Worm (Caenorhabditis elegans) whole organism, mixed stage, embryonic: ENCODE measurements around the gene mltn-3.

Source experiments
- M03D4.4 ChIP-seq: sonication (generic microtip); optimal IDR thresholded peaks from 2 replicates; lab custom pipeline; 2017; ENCODE audit warnings: mild to moderate bottlenecking, missing genetic modification characterization, missing compliant biosample characterization
- bed-3 ChIP-seq: fragments of 200-800 bp; sonication (Bioruptor generic); optimal IDR thresholded peaks from 3 replicates; lab custom pipeline; 2018; ENCODE audit warnings: mild to moderate bottlenecking, missing genetic modification characterization, moderate library complexity, missing compliant biosample characterization
- blmp-1 ChIP-seq: fragments of 150-350 bp; optimal IDR thresholded peaks from 2 replicates; lab custom pipeline; 2014; ENCODE audit warnings: missing biosample characterization, missing genetic modification characterization
- ceh-39 ChIP-seq: fragments of 150-350 bp; optimal IDR thresholded peaks from 2 replicates; lab custom pipeline; 2014; ENCODE audit warnings: missing biosample characterization, missing genetic modification characterization
- ceh-43 ChIP-seq: fragments of 200-800 bp; sonication (Bioruptor generic); optimal IDR thresholded peaks from 2 replicates; lab custom pipeline; 2018; ENCODE audit warnings: mild to moderate bottlenecking, missing genetic modification characterization, moderate library complexity, missing compliant biosample characterization
- ceh-83 ChIP-seq: fragments of 200-800 bp; sonication (Bioruptor generic); optimal IDR thresholded peaks from 2 replicates; lab custom pipeline; 2018; ENCODE audit warnings: mild to moderate bottlenecking, missing genetic modification characterization, missing compliant biosample characterization
- ces-1 ChIP-seq: fragments of 150-350 bp; optimal IDR thresholded peaks from 2 replicates; lab custom pipeline; 2014; ENCODE audit warnings: missing biosample characterization, missing genetic modification reagents, missing genetic modification characterization
- drap-1 ChIP-seq: fragments of 200-800 bp; sonication (Bioruptor generic); optimal IDR thresholded peaks from 3 replicates; lab custom pipeline; 2018; ENCODE audit warnings: mild to moderate bottlenecking, missing genetic modification characterization, missing compliant biosample characterization
- elt-1 ChIP-seq: sonication (generic microtip); optimal IDR thresholded peaks from 2 replicates; lab custom pipeline; 2017; ENCODE audit warnings: missing genetic modification characterization, mild to moderate bottlenecking, missing compliant biosample characterization, antibody characterized with exemption, moderate library complexity, borderline replicate concordance; ENCODE audit not compliant: insufficient read depth
- flh-1 ChIP-seq: fragments of 200-800 bp; sonication (Bioruptor generic); optimal IDR thresholded peaks from 2 replicates; lab custom pipeline; 2018; ENCODE audit warnings: mild to moderate bottlenecking, missing genetic modification characterization, moderate library complexity, missing compliant biosample characterization
- ham-2 ChIP-seq: fragments of 200-800 bp; sonication (Bioruptor generic); optimal IDR thresholded peaks from 2 replicates; lab custom pipeline; 2018; ENCODE audit warnings: mild to moderate bottlenecking, missing genetic modification characterization, missing compliant biosample characterization
- hlh-1 ChIP-seq: fragments of 150-350 bp; optimal IDR thresholded peaks from 2 replicates; lab custom pipeline; 2014; ENCODE audit warnings: missing biosample characterization, missing genetic modification reagents, missing genetic modification characterization
- lin-13 ChIP-seq: fragments of 150-350 bp; optimal IDR thresholded peaks from 2 replicates; lab custom pipeline; 2014; ENCODE audit warnings: missing biosample characterization, missing genetic modification characterization
- lin-32 ChIP-seq: fragments of 200-800 bp; sonication (Bioruptor generic); optimal IDR thresholded peaks from 2 replicates; lab custom pipeline; 2018; ENCODE audit warnings: mild to moderate bottlenecking, missing genetic modification characterization, missing compliant biosample characterization
- mls-2 ChIP-seq: sonication (generic microtip); optimal IDR thresholded peaks from 2 replicates; lab custom pipeline; 2016; ENCODE audit warnings: mild to moderate bottlenecking, missing genetic modification characterization, moderate library complexity, missing compliant biosample characterization
- nhr-12 ChIP-seq: fragments of 150-350 bp; optimal IDR thresholded peaks from 2 replicates; lab custom pipeline; 2014; ENCODE audit warnings: missing biosample characterization, missing genetic modification characterization
- nhr-2 ChIP-seq: fragments of 150-350 bp; optimal IDR thresholded peaks from 2 replicates; lab custom pipeline; 2014; ENCODE audit warnings: missing biosample characterization, missing genetic modification characterization
- nhr-237 ChIP-seq: fragments of 150-350 bp; optimal IDR thresholded peaks from 2 replicates; lab custom pipeline; 2014; ENCODE audit warnings: missing biosample characterization, missing genetic modification characterization
- nhr-28 ChIP-seq: fragments of 150-350 bp; optimal IDR thresholded peaks from 2 replicates; lab custom pipeline; 2014; ENCODE audit warnings: missing biosample characterization, missing genetic modification characterization
- nhr-76 ChIP-seq: sonication (generic microtip); optimal IDR thresholded peaks from 2 replicates; lab custom pipeline; 2017; ENCODE audit warnings: missing biosample characterization, missing genetic modification characterization
- pha-4 ChIP-seq: fragments of 150-350 bp; optimal IDR thresholded peaks from 2 replicates; lab custom pipeline; 2018; ENCODE audit warnings: missing biosample characterization, missing genetic modification reagents, missing genetic modification characterization
- sem-2 ChIP-seq: fragments of 200-800 bp; sonication (Bioruptor generic); optimal IDR thresholded peaks from 2 replicates; lab custom pipeline; 2018; ENCODE audit warnings: mild to moderate bottlenecking, missing genetic modification characterization, missing compliant biosample characterization
- snpc-4 ChIP-seq: fragments of 150-350 bp; optimal IDR thresholded peaks from 2 replicates; lab custom pipeline; 2014; ENCODE audit warnings: missing biosample characterization, missing genetic modification characterization
- sptf-1 ChIP-seq: sonication (generic microtip); optimal IDR thresholded peaks from 2 replicates; lab custom pipeline; 2017; ENCODE audit warnings: mild to moderate bottlenecking, missing genetic modification characterization, moderate library complexity, missing compliant biosample characterization
- tbx-8 ChIP-seq: fragments of 200-800 bp; sonication (Bioruptor generic); optimal IDR thresholded peaks from 2 replicates; lab custom pipeline; 2018; ENCODE audit warnings: mild to moderate bottlenecking, missing genetic modification characterization, moderate library complexity, missing compliant biosample characterization
- unc-120 ChIP-seq: sonication (generic microtip); optimal IDR thresholded peaks from 2 replicates; lab custom pipeline; 2017; ENCODE audit warnings: missing genetic modification characterization, missing compliant biosample characterization; ENCODE audit not compliant: poor library complexity, severe bottlenecking
- unc-39 ChIP-seq: fragments of 150-350 bp; optimal IDR thresholded peaks from 2 replicates; lab custom pipeline; 2014; ENCODE audit warnings: missing biosample characterization, missing genetic modification characterization
- unc-62 ChIP-seq: fragments of 150-350 bp; optimal IDR thresholded peaks from 2 replicates; lab custom pipeline; 2014; ENCODE audit warnings: missing biosample characterization, missing genetic modification reagents, missing genetic modification characterization
- zip-8 ChIP-seq: fragments of 150-350 bp; optimal IDR thresholded peaks from 2 replicates; lab custom pipeline; 2014; ENCODE audit warnings: missing biosample characterization, missing genetic modification characterization
- ztf-11 ChIP-seq: fragments of 150-350 bp; optimal IDR thresholded peaks from 2 replicates; lab custom pipeline; 2014; ENCODE audit warnings: missing biosample characterization, missing genetic modification characterization

mltn-3 gene

DNA sequence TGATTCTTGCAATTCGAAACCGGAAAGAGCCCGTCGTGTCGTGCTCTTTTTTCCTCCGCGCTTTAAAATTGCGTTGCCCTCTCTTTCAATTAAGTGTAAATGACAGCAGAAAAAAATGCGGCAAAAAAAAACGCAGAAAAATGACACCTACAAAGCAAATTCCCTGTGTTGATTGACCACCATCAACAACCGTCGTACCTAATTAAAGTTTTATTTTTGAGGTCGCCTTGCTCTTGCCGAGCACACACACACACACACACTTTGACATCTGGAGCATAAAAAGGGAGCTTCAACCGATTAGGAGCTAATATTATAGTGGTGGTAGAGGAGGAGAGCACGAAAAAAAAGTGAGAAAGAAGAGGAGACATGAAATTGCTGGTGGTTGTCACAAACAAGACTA, 19.8 kb downstream of the mltn-3 start:
- TF ChIP-seq bed-3 (GFP tag; lab: Kevin White, UChicago) (no peak), tbx-8 (no peak), nhr-28 (tag; lab: Kevin White, UChicago) (no peak), M03D4.4 (tag; lab: Kevin White, UChicago) (no peak), nhr-237 (tag; lab: Kevin White, UChicago) (no peak), lin-32 (GFP tag; lab: Kevin White, UChicago) (no peak)

DNA sequence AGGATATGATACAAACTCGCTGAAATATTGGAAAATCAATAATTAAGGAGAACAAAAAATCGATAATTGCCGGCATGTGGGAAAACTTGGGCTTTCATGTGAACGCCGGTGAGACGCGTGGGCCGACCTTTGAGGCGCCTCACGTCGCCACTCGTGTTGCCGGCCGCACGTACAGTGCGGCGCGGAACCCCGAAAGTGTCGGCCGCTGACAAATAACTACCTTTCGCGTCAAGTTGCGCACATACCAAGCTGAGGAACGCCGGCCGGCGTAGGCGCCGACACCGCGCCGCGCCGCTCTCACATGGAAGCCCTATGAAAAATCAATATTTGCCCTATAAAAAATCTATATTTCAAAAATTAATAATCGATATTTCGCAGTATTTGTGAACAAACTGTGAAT, 22.1 kb downstream of the mltn-3 start:
- TF ChIP-seq snpc-4 (tag; lab: Kevin White, UChicago) (no peak), drap-1 (no peak), ces-1 (GFP tag; lab: Kevin White, UChicago) (no peak), ceh-43 (GFP tag; lab: Kevin White, UChicago) (no peak), nhr-237 (tag; lab: Kevin White, UChicago) (no peak), bed-3 (GFP tag; lab: Kevin White, UChicago) (no peak), ceh-83 (no peak), unc-62 (GFP tag; lab: Kevin White, UChicago) (no peak), nhr-2 (tag; lab: Kevin White, UChicago) (no peak), hlh-1 (tag; lab: Kevin White, UChicago) (no peak), tbx-8 (no peak), nhr-12 (tag; lab: Kevin White, UChicago) (no peak), nhr-76 (tag; lab: Kevin White, UChicago) (no peak), sptf-1 (tag; lab: Kevin White, UChicago) (no peak), lin-13 (tag; lab: Kevin White, UChicago) (no peak), ztf-11 (tag; lab: Kevin White, UChicago) (no peak)

DNA sequence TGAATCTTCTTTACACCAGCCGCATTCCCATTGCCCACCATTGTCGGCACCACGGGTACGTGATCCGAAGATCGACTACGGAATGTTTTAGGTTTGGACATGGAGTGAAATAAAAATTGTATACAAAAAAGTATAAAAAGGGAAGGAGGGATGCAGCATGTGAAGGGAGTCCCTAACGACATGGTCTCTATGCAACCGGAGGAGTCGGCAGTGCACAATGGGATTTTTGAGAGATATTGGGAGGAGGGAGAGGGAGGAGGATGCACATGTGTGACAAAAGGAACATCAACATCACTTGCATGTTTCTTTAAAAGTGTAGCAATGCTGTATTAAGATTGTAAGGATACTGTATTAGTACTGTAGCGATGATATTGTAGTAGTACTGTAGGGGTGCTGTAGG, 23.4 kb downstream of the mltn-3 start, which contains the start of gene W07G1.1:
Gene W07G1.1, minus strand, starts transcription at position 101 of the 400 bp plus-strand sequence.
- no peak for TF ChIP-seq hlh-1 (tag; lab: Kevin White, UChicago)
- no peak for TF ChIP-seq ztf-11 (tag; lab: Kevin White, UChicago)

DNA sequence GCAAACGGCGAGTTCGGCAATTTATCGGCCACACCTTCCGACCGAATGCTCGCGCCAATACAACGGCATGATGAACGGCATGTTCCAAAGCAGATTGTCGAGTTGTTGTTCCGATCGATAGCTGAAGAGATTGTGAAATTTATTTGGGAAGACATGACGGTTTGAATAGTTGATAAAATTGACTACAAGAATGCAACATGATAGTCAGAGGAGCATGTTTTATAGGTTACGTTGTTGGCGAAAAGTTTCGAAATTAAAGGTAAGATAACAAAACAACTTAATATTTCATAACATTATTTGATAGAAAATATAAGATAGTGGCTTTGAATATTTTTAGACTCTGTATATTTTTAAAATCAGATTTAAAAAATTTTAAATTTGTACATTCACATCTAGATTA, 29.4 kb downstream of the mltn-3 start:
- no peak for TF ChIP-seq ztf-11 (tag; lab: Kevin White, UChicago)
- TF ChIP-seq zip-8 (tag; lab: Kevin White, UChicago): no peak
- no peak for TF ChIP-seq blmp-1 (tag; lab: Kevin White, UChicago)
- no peak for TF ChIP-seq unc-39 (tag; lab: Kevin White, UChicago)
- TF ChIP-seq nhr-2 (tag; lab: Kevin White, UChicago): no peak
- no peak for TF ChIP-seq ham-2 (GFP tag; lab: Kevin White, UChicago)
- TF ChIP-seq flh-1: no peak
- TF ChIP-seq nhr-237 (tag; lab: Kevin White, UChicago): no peak
- no peak for TF ChIP-seq elt-1 (tag; lab: Kevin White, UChicago)
- TF ChIP-seq ceh-39 (tag; lab: Kevin White, UChicago): no peak
- TF ChIP-seq hlh-1 (tag; lab: Kevin White, UChicago): no peak
- TF ChIP-seq snpc-4 (tag; lab: Kevin White, UChicago): no peak

ce11 chrII:13949290-13949689, 33.1 kb downstream of the mltn-3 start, which contains the start of gene sre-44:
Gene sre-44, plus strand, starts transcription at chrII:13949590.
- TF ChIP-seq nhr-2 (tag; lab: Kevin White, UChicago): no peak
- no peak for TF ChIP-seq ztf-11 (tag; lab: Kevin White, UChicago)
- no peak for TF ChIP-seq nhr-76 (tag; lab: Kevin White, UChicago)
- no peak for TF ChIP-seq tbx-8
- no peak for TF ChIP-seq elt-1 (tag; lab: Kevin White, UChicago)
- TF ChIP-seq ceh-43 (GFP tag; lab: Kevin White, UChicago): no peak
- no peak for TF ChIP-seq ham-2 (GFP tag; lab: Kevin White, UChicago)
- TF ChIP-seq mls-2 (tag; lab: Kevin White, UChicago): no peak
- no peak for TF ChIP-seq M03D4.4 (tag; lab: Kevin White, UChicago)
- no peak for TF ChIP-seq unc-120 (tag; lab: Kevin White, UChicago)
- TF ChIP-seq blmp-1 (tag; lab: Kevin White, UChicago): no peak

DNA sequence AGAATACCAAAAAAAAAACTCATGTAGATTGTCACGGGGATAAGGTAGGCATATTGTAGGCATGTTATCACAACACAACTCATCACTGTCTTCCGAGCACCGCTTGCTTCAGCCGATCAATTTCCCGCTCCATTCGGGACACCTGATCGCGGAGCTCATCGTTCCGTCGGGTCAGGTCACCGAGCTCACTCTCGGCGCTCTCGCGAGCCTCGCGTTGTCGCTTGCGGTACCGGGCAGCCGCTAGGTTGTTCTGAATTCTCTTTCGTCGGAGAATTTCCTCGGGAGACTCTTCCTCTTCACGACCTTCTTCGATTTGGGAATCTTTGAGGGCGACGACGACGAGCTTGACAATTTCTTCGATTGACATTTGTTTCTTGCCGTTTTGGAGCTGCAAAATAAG, 35.8 kb downstream of the mltn-3 start:
- TF ChIP-seq pha-4 (no peak), lin-13 (tag; lab: Kevin White, UChicago) (no peak), ceh-43 (GFP tag; lab: Kevin White, UChicago) (no peak), hlh-1 (tag; lab: Kevin White, UChicago) (no peak), unc-39 (tag; lab: Kevin White, UChicago) (no peak), sem-2 (GFP tag; lab: Kevin White, UChicago) (no peak), ztf-11 (tag; lab: Kevin White, UChicago) (no peak), nhr-237 (tag; lab: Kevin White, UChicago) (no peak), zip-8 (tag; lab: Kevin White, UChicago) (no peak)
- TF ChIP-seq, all 35 proteins: peak for 0
